Worm (Caenorhabditis elegans): ENCODE results near the gene fbxc-47.

fbxc-47 gene

ce11 chrIV:3840480-3840879 lies 35.2 kb downstream of the fbxc-47 start:
- TF ChIP-seq vab-7 (GFP tag; IDR thresholded peaks at IDR 0.05) (no peak), F26F4.8 (GFP tag; conservative IDR thresholded peaks at IDR 0.05) (no peak), unc-62 (GFP tag; optimal IDR thresholded peaks at IDR 0.05 in 1 of 2) (no peak), unc-62 (tag; optimal IDR thresholded peaks at IDR 0.05) (no peak), duxl-1 (tag; optimal IDR thresholded peaks at IDR 0.05; ENCODE audit: poor library complexity) (no peak), jun-1 (tag; optimal IDR thresholded peaks at IDR 0.05) (no peak), rbr-2 (tag; optimal IDR thresholded peaks at IDR 0.05) (no peak), daf-16 (GFP tag; optimal IDR thresholded peaks at IDR 0.05) (no peak), daf-16 (tag; optimal IDR thresholded peaks at IDR 0.05) (no peak), php-3 (GFP tag; IDR thresholded peaks at IDR 0.05) (no peak), spr-3 (GFP tag; optimal IDR thresholded peaks at IDR 0.05) (no peak), ztf-7 (tag; optimal IDR thresholded peaks at IDR 0.05) (no peak), sdz-12 (GFP tag; optimal IDR thresholded peaks at IDR 0.05) (no peak)

- TF ChIP-seq mdl-1 (tag; optimal IDR thresholded peaks at IDR 0.05): no peak
- TF ChIP-seq daf-12 (tag; optimal IDR thresholded peaks at IDR 0.05): no peak
- no peak for TF ChIP-seq rbr-2 (tag; optimal IDR thresholded peaks at IDR 0.05)
- no peak for TF ChIP-seq daf-8 (GFP tag; IDR thresholded peaks at IDR 0.05)
Measured at ce11 chrIV:3841607-3842006, 36.3 kb downstream of the fbxc-47 start.

ce11 chrIV:3843019-3843527 lies 37.8 kb downstream of the fbxc-47 start:
- TF ChIP-seq cey-2 (tag; optimal IDR thresholded peaks at IDR 0.05; ENCODE audit: borderline replicate concordance, insufficient read depth) (no peak), nhr-10 (tag; optimal IDR thresholded peaks at IDR 0.05) (no peak), F10B5.3 (tag; optimal IDR thresholded peaks at IDR 0.05) (no peak), ZK546.5 (tag; optimal IDR thresholded peaks at IDR 0.05) (no peak), daf-16 (GFP tag; optimal IDR thresholded peaks at IDR 0.05) (no peak), daf-16 (tag; optimal IDR thresholded peaks at IDR 0.05) (no peak), dve-1 (tag; optimal IDR thresholded peaks at IDR 0.05; ENCODE audit: insufficient read depth) (no peak), unc-39 (tag; optimal IDR thresholded peaks at IDR 0.05) (no peak), nhr-28 (tag; optimal IDR thresholded peaks at IDR 0.05) (no peak), F37D6.2 (tag; optimal IDR thresholded peaks at IDR 0.05) (no peak), attf-4 (tag; optimal IDR thresholded peaks at IDR 0.05) (no peak), vab-7 (GFP tag; IDR thresholded peaks at IDR 0.05) (no peak), R02D3.7 (tag; optimal IDR thresholded peaks at IDR 0.05) (no peak), ceh-62 (tag; optimal IDR thresholded peaks at IDR 0.05) (no peak), gei-8 (GFP tag; optimal IDR thresholded peaks at IDR 0.05) (no peak), Y5F2A.4 (GFP tag; optimal IDR thresholded peaks at IDR 0.05) (no peak), unc-62 (GFP tag; optimal IDR thresholded peaks at IDR 0.05 in 1 of 2) (no peak), unc-62 (tag; optimal IDR thresholded peaks at IDR 0.05) (no peak), lin-38 (GFP tag; IDR thresholded peaks at IDR 0.05) (no peak), lim-7 (GFP tag; IDR thresholded peaks at IDR 0.05) (no peak), skn-1 (tag; optimal IDR thresholded peaks at IDR 0.05) (no peak)

ce11 chrIV:3844004-3844403 lies 38.7 kb downstream of the fbxc-47 start:
- TF ChIP-seq dmd-9 (GFP tag; IDR thresholded peaks at IDR 0.05): no peak
- TF ChIP-seq aha-1 (tag): no peak
- TF ChIP-seq F26F4.8 (GFP tag; conservative IDR thresholded peaks at IDR 0.05): no peak
- no peak for TF ChIP-seq nhr-76 (tag; optimal IDR thresholded peaks at IDR 0.05)
- TF ChIP-seq unc-62 (GFP tag; optimal IDR thresholded peaks at IDR 0.05 in 1 of 2): no peak
- TF ChIP-seq unc-62 (tag; optimal IDR thresholded peaks at IDR 0.05): no peak
- no peak for TF ChIP-seq nhr-10 (tag; optimal IDR thresholded peaks at IDR 0.05)
- no peak for TF ChIP-seq madf-9 (GFP tag; conservative IDR thresholded peaks at IDR 0.05)
- no peak for TF ChIP-seq Y105C5A.15 (GFP tag; IDR thresholded peaks at IDR 0.05)
- TF ChIP-seq set-16 (GFP tag; IDR thresholded peaks at IDR 0.05): no peak
- TF ChIP-seq php-3 (GFP tag; IDR thresholded peaks at IDR 0.05): no peak
- no peak for TF ChIP-seq nhr-102 (tag; optimal IDR thresholded peaks at IDR 0.05)
